Worm (Caenorhabditis elegans) whole organism, L1 larva: ENCODE data around the gene Y75B8A.39.

ENCODE experiments used
- blmp-1 ChIP-seq: fragments of 150-350 bp; optimal IDR thresholded peaks from 2 replicates; lab custom pipeline; 2014; ENCODE audit warnings: missing biosample characterization, missing genetic modification characterization
- elt-3 ChIP-seq, 6 experiments: fragments of 150-350 bp in 1 of 6; sonication (generic microtip); optimal IDR thresholded peaks; 2 replicates each; lab custom pipeline; 2017 to 2018; ENCODE audit warnings: missing biosample characterization in 6 of 6, missing genetic modification characterization in 6 of 6, inconsistent platforms in 1 of 6
- fos-1 ChIP-seq: fragments of 150-350 bp; optimal IDR thresholded peaks from 2 replicates; lab custom pipeline; 2014; ENCODE audit warnings: missing biosample characterization, missing genetic modification characterization
- hlh-4 ChIP-seq: sonication (generic microtip); optimal IDR thresholded peaks from 2 replicates; lab custom pipeline; 2016; ENCODE audit warnings: mild to moderate bottlenecking, missing genetic modification characterization, missing compliant biosample characterization
- jun-1 ChIP-seq: fragments of 150-350 bp; optimal IDR thresholded peaks from 2 replicates; lab custom pipeline; 2014; ENCODE audit warnings: missing biosample characterization, missing genetic modification reagents, missing genetic modification characterization
- lin-35 ChIP-seq, 2 experiments: fragments of 150-350 bp; optimal IDR thresholded peaks; 2 replicates each; lab custom pipeline; 2014; ENCODE audit warnings: missing biosample characterization in 2 of 2, missing genetic modification characterization in 2 of 2, missing genetic modification reagents in 2 of 2
- nhr-20 ChIP-seq: sonication (generic microtip); optimal IDR thresholded peaks from 2 replicates; lab custom pipeline; 2016; ENCODE audit warnings: mild to moderate bottlenecking, missing genetic modification characterization, missing compliant biosample characterization
- nhr-28 ChIP-seq: fragments of 150-350 bp; optimal IDR thresholded peaks from 2 replicates; lab custom pipeline; 2014; ENCODE audit warnings: missing biosample characterization, missing genetic modification characterization
- skn-1 ChIP-seq: fragments of 150-350 bp; optimal IDR thresholded peaks from 2 replicates; lab custom pipeline; 2014; ENCODE audit warnings: missing biosample characterization, missing genetic modification characterization
- unc-62 ChIP-seq: fragments of 150-350 bp; optimal IDR thresholded peaks from 2 replicates; lab custom pipeline; 2014; ENCODE audit warnings: missing biosample characterization, missing genetic modification reagents, missing genetic modification characterization

- TF ChIP-seq nhr-20 (tag; lab: Kevin White, UChicago) (no peak), nhr-28 (tag; lab: Kevin White, UChicago) (no peak), jun-1 (tag; lab: Kevin White, UChicago) (no peak), elt-3 (tag; optimal IDR thresholded peaks at IDR 0.05; lab: Kevin White, UChicago) (no peak), hlh-4 (no peak), blmp-1 (tag; lab: Kevin White, UChicago) (no peak), lin-35 (GFP tag; optimal IDR thresholded peaks at IDR 0.05; lab: Kevin White, UChicago) (peak; percentile 87 to 92), skn-1 (tag; lab: Kevin White, UChicago) (peak; percentile 40), unc-62 (no peak), fos-1 (tag; lab: Kevin White, UChicago) (no peak)
Measured at ce11 chrIII:12278766-12279165, 34.2 kb upstream of the Y75B8A.39 start.
